Fruit fly (Drosophila melanogaster) whole organism, adult: ENCODE data around the gene CG8924.

Source experiments
- CG1620 ChIP-seq: fragments of 200-800 bp; sonication (Bioruptor generic); optimal IDR thresholded peaks from 2 replicates; lab custom pipeline; 2016; ENCODE audit warnings: missing biosample characterization, missing genetic modification characterization
- bab1 ChIP-seq: fragments of 200-800 bp; sonication (Bioruptor generic); optimal IDR thresholded peaks from 3 replicates; lab custom pipeline; 2019; ENCODE audit warnings: missing biosample characterization, mild to moderate bottlenecking, missing genetic modification characterization, moderate library complexity
- kay ChIP-seq: fragments of 200-800 bp; sonication (Bioruptor generic); peaks from one replicate; lab custom pipeline; 2016; ENCODE audit warnings: missing biosample characterization, missing genetic modification characterization, borderline replicate concordance

- TF ChIP-seq bab1 (GFP tag; lab: Kevin White, UChicago) = no peak
- no peak for TF ChIP-seq kay (GFP tag; lab: Kevin White, UChicago)
- no peak for TF ChIP-seq CG1620 (GFP tag; lab: Kevin White, UChicago)
Observed at dm6 chrX:15950056-15950455, 9.2 kb downstream of the CG8924 start.
